Worm (Caenorhabditis elegans) whole organism, late embryonic: ENCODE data around the gene fbxa-154.

Source experiments
- C38D4.7 ChIP-seq: fragments of 200-800 bp; sonication (Bioruptor generic); optimal IDR thresholded peaks from 2 replicates; lab custom pipeline; 2018; ENCODE audit warnings: mild to moderate bottlenecking, missing genetic modification characterization, moderate library complexity, missing compliant biosample characterization
- ceh-30 ChIP-seq: fragments of 150-350 bp; optimal IDR thresholded peaks from 2 replicates; lab custom pipeline; 2014; ENCODE audit warnings: missing biosample characterization, missing genetic modification characterization
- pax-1 ChIP-seq: fragments of 150-350 bp; optimal IDR thresholded peaks from 2 replicates; lab custom pipeline; 2014; ENCODE audit warnings: missing biosample characterization, missing genetic modification characterization
- tbx-2 ChIP-seq: sonication (generic microtip); optimal IDR thresholded peaks from 2 replicates; lab custom pipeline; 2016; ENCODE audit warnings: missing genetic modification characterization, missing compliant biosample characterization

DNA sequence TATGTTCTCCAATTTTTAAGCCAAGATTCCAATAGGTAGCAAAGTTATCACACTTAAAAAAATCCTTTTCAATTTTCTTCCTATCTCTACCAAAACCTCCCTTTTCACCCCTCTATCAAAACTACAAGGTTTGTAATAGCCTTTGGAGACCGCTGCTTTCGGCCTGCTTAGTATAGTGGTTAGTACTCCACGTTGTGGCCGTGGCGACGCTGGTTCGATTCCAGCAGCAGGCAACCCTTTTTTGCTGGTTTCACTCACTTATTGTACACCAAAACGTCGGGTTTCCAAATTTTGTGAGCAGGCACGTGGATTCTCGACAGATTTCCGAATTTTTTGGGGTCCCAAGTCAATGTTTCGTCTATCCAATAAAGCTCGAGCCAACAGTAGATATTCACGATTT, 51.1 kb downstream of the fbxa-154 start:
- TF ChIP-seq pax-1 (tag; lab: Kevin White, UChicago) (no peak), ceh-30 (tag; lab: Kevin White, UChicago) (no peak), C38D4.7 (GFP tag; lab: Kevin White, UChicago) (peak; percentile 35), tbx-2 (tag; lab: Kevin White, UChicago) (no peak)
